Worm (Caenorhabditis elegans) whole organism, late embryonic: Measurements from ENCODE around the gene F35E8.7.

Experiments
- C08G9.2 ChIP-seq: sonication (generic microtip); optimal IDR thresholded peaks from 2 replicates; lab custom pipeline; 2016; ENCODE audit warnings: mild to moderate bottlenecking, missing genetic modification characterization, moderate library complexity, missing compliant biosample characterization
- C38D4.7 ChIP-seq: fragments of 200-800 bp; sonication (Bioruptor generic); optimal IDR thresholded peaks from 2 replicates; lab custom pipeline; 2018; ENCODE audit warnings: mild to moderate bottlenecking, missing genetic modification characterization, moderate library complexity, missing compliant biosample characterization
- K02D7.2 ChIP-seq: sonication (generic microtip); optimal IDR thresholded peaks from 2 replicates; lab custom pipeline; 2017; ENCODE audit warnings: mild to moderate bottlenecking, missing genetic modification characterization, missing compliant biosample characterization
- K09A11.1 ChIP-seq: sonication (generic microtip); optimal IDR thresholded peaks from 2 replicates; lab custom pipeline; 2017; ENCODE audit warnings: antibody characterized with exemption, mild to moderate bottlenecking, missing genetic modification characterization, missing compliant biosample characterization; ENCODE audit not compliant: insufficient read depth
- T23F11.4 ChIP-seq: fragments of 200-800 bp; sonication (Bioruptor generic); optimal IDR thresholded peaks from 2 replicates; lab custom pipeline; 2018; ENCODE audit warnings: mild to moderate bottlenecking, missing genetic modification characterization, missing compliant biosample characterization
- Y22D7AL.16 ChIP-seq: sonication (generic microtip); optimal IDR thresholded peaks from 2 replicates; lab custom pipeline; 2016; ENCODE audit warnings: missing genetic modification characterization, missing compliant biosample characterization
- ahr-1 ChIP-seq: sonication (generic microtip); optimal IDR thresholded peaks from 2 replicates; lab custom pipeline; 2016; ENCODE audit warnings: missing genetic modification characterization, missing compliant biosample characterization
- ceh-18 ChIP-seq: sonication (generic microtip); optimal IDR thresholded peaks from 2 replicates; lab custom pipeline; 2016; ENCODE audit warnings: missing genetic modification characterization, missing compliant biosample characterization
- ceh-19 ChIP-seq: fragments of 200-800 bp; sonication (Bioruptor generic); optimal IDR thresholded peaks from 2 replicates; lab custom pipeline; 2018; ENCODE audit warnings: mild to moderate bottlenecking, missing genetic modification characterization, missing compliant biosample characterization
- ceh-2 ChIP-seq: sonication (generic microtip); optimal IDR thresholded peaks from 2 replicates; lab custom pipeline; 2016; ENCODE audit warnings: missing genotype, missing genetic modification characterization, missing compliant biosample characterization
- ceh-22 ChIP-seq: sonication (generic microtip); optimal IDR thresholded peaks from 2 replicates; lab custom pipeline; 2017; ENCODE audit warnings: missing biosample characterization, missing genetic modification characterization
- ceh-24 ChIP-seq: sonication (generic microtip); optimal IDR thresholded peaks from 2 replicates; lab custom pipeline; 2016; ENCODE audit warnings: mild to moderate bottlenecking, missing genetic modification characterization, missing compliant biosample characterization
- ceh-34 ChIP-seq: sonication (generic microtip); optimal IDR thresholded peaks from 2 replicates; lab custom pipeline; 2016; ENCODE audit warnings: mild to moderate bottlenecking, missing genetic modification characterization, missing compliant biosample characterization
- ceh-48 ChIP-seq: sonication (generic microtip); optimal IDR thresholded peaks from 2 replicates; lab custom pipeline; 2016; ENCODE audit warnings: missing genetic modification characterization, inconsistent platforms, missing compliant biosample characterization
- ceh-9 ChIP-seq: sonication (generic microtip); optimal IDR thresholded peaks from 2 replicates; lab custom pipeline; 2016; ENCODE audit warnings: mild to moderate bottlenecking, missing genetic modification characterization, inconsistent platforms, missing compliant biosample characterization
- dmd-4 ChIP-seq: sonication (generic microtip); optimal IDR thresholded peaks from 2 replicates; lab custom pipeline; 2016; ENCODE audit warnings: borderline replicate concordance, missing genetic modification characterization, missing compliant biosample characterization
- dve-1 ChIP-seq: sonication (generic microtip); optimal IDR thresholded peaks from 2 replicates; lab custom pipeline; 2017; ENCODE audit warnings: antibody characterized with exemption, mild to moderate bottlenecking, missing genetic modification characterization, missing compliant biosample characterization
- elt-2 ChIP-seq: sonication (generic microtip); optimal IDR thresholded peaks from 2 replicates; lab custom pipeline; 2016; ENCODE audit warnings: missing genetic modification reagents, missing genetic modification characterization, missing compliant biosample characterization
- eyg-1 ChIP-seq: sonication (generic microtip); optimal IDR thresholded peaks from 2 replicates; lab custom pipeline; 2016; ENCODE audit warnings: missing genotype, missing genetic modification characterization, missing compliant biosample characterization
- fkh-10 ChIP-seq: fragments of 150-350 bp; optimal IDR thresholded peaks from 2 replicates; lab custom pipeline; 2014; ENCODE audit warnings: missing biosample characterization, missing genetic modification reagents, missing genetic modification characterization
- fkh-6 ChIP-seq: sonication (generic microtip); optimal IDR thresholded peaks from 2 replicates; lab custom pipeline; 2016; ENCODE audit warnings: missing genetic modification characterization, missing compliant biosample characterization
- gmeb-2 ChIP-seq: sonication (generic microtip); optimal IDR thresholded peaks from 2 replicates; lab custom pipeline; 2016; ENCODE audit warnings: missing genetic modification characterization, inconsistent platforms, missing compliant biosample characterization
- hlh-15 ChIP-seq: sonication (generic microtip); optimal IDR thresholded peaks from 2 replicates; lab custom pipeline; 2016; ENCODE audit warnings: missing genetic modification characterization, missing compliant biosample characterization
- hlh-30 ChIP-seq: sonication (generic microtip); optimal IDR thresholded peaks from 2 replicates; lab custom pipeline; 2017; ENCODE audit warnings: antibody characterized with exemption, missing genetic modification characterization, missing compliant biosample characterization; ENCODE audit not compliant: insufficient read depth
- hlh-6 ChIP-seq: sonication (generic microtip); optimal IDR thresholded peaks from 2 replicates; lab custom pipeline; 2016; ENCODE audit warnings: missing genotype, missing genetic modification characterization, missing compliant biosample characterization
- lim-6 ChIP-seq: sonication (generic microtip); optimal IDR thresholded peaks from 2 replicates; lab custom pipeline; 2016; ENCODE audit warnings: missing genetic modification characterization, missing compliant biosample characterization
- lin-11 ChIP-seq: fragments of 200-800 bp; sonication (Bioruptor generic); optimal IDR thresholded peaks from 2 replicates; lab custom pipeline; 2018; ENCODE audit warnings: mild to moderate bottlenecking, missing genetic modification characterization, missing compliant biosample characterization
- madf-2 ChIP-seq: sonication (generic microtip); optimal IDR thresholded peaks from 2 replicates; lab custom pipeline; 2017; ENCODE audit warnings: missing genetic modification characterization, missing compliant biosample characterization
- mec-3 ChIP-seq: sonication (generic microtip); optimal IDR thresholded peaks from 2 replicates; lab custom pipeline; 2016; ENCODE audit warnings: borderline replicate concordance, missing genetic modification characterization, missing compliant biosample characterization
- nfya-1 ChIP-seq: sonication (generic microtip); optimal IDR thresholded peaks from 2 replicates; lab custom pipeline; 2017; ENCODE audit warnings: missing genetic modification characterization, mild to moderate bottlenecking, missing compliant biosample characterization, antibody characterized with exemption, moderate library complexity
- nhr-11 ChIP-seq: fragments of 150-350 bp; optimal IDR thresholded peaks from 2 replicates; lab custom pipeline; 2014; ENCODE audit warnings: missing biosample characterization, missing genetic modification characterization
- npax-4 ChIP-seq: sonication (generic microtip); optimal IDR thresholded peaks from 2 replicates; lab custom pipeline; 2016; ENCODE audit warnings: missing genetic modification characterization, missing compliant biosample characterization
- odd-2 ChIP-seq: sonication (generic microtip); optimal IDR thresholded peaks from 2 replicates; lab custom pipeline; 2017; ENCODE audit warnings: antibody characterized with exemption, mild to moderate bottlenecking, missing genetic modification characterization, missing compliant biosample characterization
- pag-3 ChIP-seq: sonication (generic microtip); optimal IDR thresholded peaks from 2 replicates; lab custom pipeline; 2016; ENCODE audit warnings: missing compliant biosample characterization, missing genetic modification characterization, borderline replicate concordance
- pax-1 ChIP-seq: fragments of 150-350 bp; optimal IDR thresholded peaks from 2 replicates; lab custom pipeline; 2014; ENCODE audit warnings: missing biosample characterization, missing genetic modification characterization
- pha-2 ChIP-seq: sonication (generic microtip); optimal IDR thresholded peaks from 2 replicates; lab custom pipeline; 2017; ENCODE audit warnings: mild to moderate bottlenecking, missing genetic modification characterization, missing compliant biosample characterization
- pha-4 ChIP-seq: fragments of 150-350 bp; optimal IDR thresholded peaks from 2 replicates; lab custom pipeline; 2018; ENCODE audit warnings: missing biosample characterization, missing genetic modification reagents, missing genetic modification characterization
- pqm-1 ChIP-seq: sonication (generic microtip); optimal IDR thresholded peaks from 2 replicates; lab custom pipeline; 2016; ENCODE audit warnings: missing genetic modification characterization, missing compliant biosample characterization
- pros-1 ChIP-seq: fragments of 150-350 bp; optimal IDR thresholded peaks from 2 replicates; lab custom pipeline; 2014; ENCODE audit warnings: missing biosample characterization, missing genetic modification reagents, missing genetic modification characterization
- ref-2 ChIP-seq: sonication (generic microtip); optimal IDR thresholded peaks from 2 replicates; lab custom pipeline; 2016; ENCODE audit warnings: missing genetic modification characterization, missing compliant biosample characterization
- rnt-1 ChIP-seq: sonication (generic microtip); optimal IDR thresholded peaks from 2 replicates; lab custom pipeline; 2016; ENCODE audit warnings: missing genetic modification characterization, missing compliant biosample characterization
- sdc-2 ChIP-seq: sonication (generic microtip); optimal IDR thresholded peaks from 2 replicates; lab custom pipeline; 2016; ENCODE audit warnings: missing genotype, missing genetic modification characterization, missing compliant biosample characterization
- sox-2 ChIP-seq: fragments of 200-800 bp; sonication (Bioruptor generic); IDR thresholded peaks from 2 replicates; pipeline ENCODE4 v1.3.6; 2022; ENCODE audit warnings: missing genetic modification reagents, missing genetic modification characterization, missing compliant biosample characterization
- sox-4 ChIP-seq: sonication (generic microtip); optimal IDR thresholded peaks from 2 replicates; lab custom pipeline; 2017; ENCODE audit warnings: mild to moderate bottlenecking, missing genetic modification characterization, inconsistent platforms, missing compliant biosample characterization
- syd-9 ChIP-seq: sonication (generic microtip); optimal IDR thresholded peaks from 2 replicates; lab custom pipeline; 2016; ENCODE audit warnings: mild to moderate bottlenecking, missing genetic modification characterization, moderate library complexity, missing compliant biosample characterization
- tbx-2 ChIP-seq: sonication (generic microtip); optimal IDR thresholded peaks from 2 replicates; lab custom pipeline; 2016; ENCODE audit warnings: missing genetic modification characterization, missing compliant biosample characterization
- tbx-7 ChIP-seq: sonication (generic microtip); optimal IDR thresholded peaks from 2 replicates; lab custom pipeline; 2016; ENCODE audit warnings: missing genotype, missing genetic modification characterization, missing compliant biosample characterization
- ttx-3 ChIP-seq: sonication (generic microtip); optimal IDR thresholded peaks from 2 replicates; lab custom pipeline; 2016; ENCODE audit warnings: missing genetic modification reagents, missing genetic modification characterization, missing compliant biosample characterization
- unc-3 ChIP-seq, 2 experiments: fragments of 200-800 bp in 1 of 2; sonication (Bioruptor generic) in 1 of 2; sonication (generic microtip) in 1 of 2; conservative IDR thresholded peaks in 1 of 2; optimal IDR thresholded peaks in 1 of 2; 2 replicates each; pipeline versions ENCODE4 v1.3.6 to Lab custom; 2016 to 2022; ENCODE audit warnings: missing compliant biosample characterization in 2 of 2, missing genetic modification characterization in 2 of 2, missing genetic modification reagents in 1 of 2
- unc-55 ChIP-seq: sonication (generic microtip); optimal IDR thresholded peaks from 2 replicates; lab custom pipeline; 2017; ENCODE audit warnings: missing biosample characterization, missing genetic modification reagents, missing genetic modification characterization
- zip-5 ChIP-seq: sonication (generic microtip); optimal IDR thresholded peaks from 2 replicates; lab custom pipeline; 2016; ENCODE audit warnings: missing genetic modification characterization, missing compliant biosample characterization
- ztf-16 ChIP-seq: sonication (generic microtip); optimal IDR thresholded peaks from 2 replicates; lab custom pipeline; 2017; ENCODE audit warnings: missing genetic modification characterization, missing compliant biosample characterization

F35E8.7 gene

ce11 chrV:15873762-15874161 is 40.1 kb upstream of the F35E8.7 start (continued):
- TF ChIP-seq ref-2 (tag; lab: Kevin White, UChicago) (peak; percentile 99), sox-4 (tag; lab: Kevin White, UChicago) (peak; percentile 99), mec-3 (peak; percentile 94), dmd-4 (tag; lab: Kevin White, UChicago) (peak; percentile 98), K02D7.2 (tag; lab: Kevin White, UChicago) (peak; percentile 99), pqm-1 (tag; lab: Kevin White, UChicago) (peak; percentile 99), ceh-24 (tag; lab: Kevin White, UChicago) (peak; percentile 99), ttx-3 (tag; lab: Kevin White, UChicago) (peak; percentile 99), fkh-10 (peak; percentile 76), sox-2 (GFP tag; lab: Robert Waterston, UW) (peak; percentile 98), odd-2 (tag; lab: Kevin White, UChicago) (peak; percentile 91), lin-11 (peak; percentile 97), sdc-2 (peak; percentile 93), ceh-34 (tag; lab: Kevin White, UChicago) (peak; percentile 99), syd-9 (peak; percentile 99), pha-4 (no peak), ceh-48 (tag; lab: Kevin White, UChicago) (peak; percentile 99), rnt-1 (tag; lab: Kevin White, UChicago) (peak; percentile 98), ahr-1 (tag; lab: Kevin White, UChicago) (peak; percentile 98), T23F11.4 (GFP tag; lab: Kevin White, UChicago) (peak; percentile 99), ceh-2 (peak; percentile 98), eyg-1 (tag; lab: Kevin White, UChicago) (peak; percentile 99), ceh-9 (tag; lab: Kevin White, UChicago) (peak; percentile 98), hlh-30 (tag; lab: Kevin White, UChicago) (peak; percentile 90), elt-2 (tag; lab: Kevin White, UChicago) (peak; percentile 99), Y22D7AL.16 (tag; lab: Kevin White, UChicago) (peak; percentile 99), ceh-19 (peak; percentile 99), K09A11.1 (tag; lab: Kevin White, UChicago) (peak; percentile 93), hlh-15 (tag; lab: Kevin White, UChicago) (peak; percentile 98), gmeb-2 (tag; lab: Kevin White, UChicago) (peak; percentile 99), ztf-16 (tag; lab: Kevin White, UChicago) (peak; percentile 99), C08G9.2 (peak; percentile 97), fkh-6 (tag; lab: Kevin White, UChicago) (peak; percentile 97), ceh-18 (peak; percentile 96), npax-4 (tag; lab: Kevin White, UChicago) (peak; percentile 98), tbx-2 (tag; lab: Kevin White, UChicago) (peak; percentile 98), pax-1 (tag; lab: Kevin White, UChicago) (no peak), unc-55 (GFP tag; lab: Kevin White, UChicago) (no peak), C38D4.7 (GFP tag; lab: Kevin White, UChicago) (peak; percentile 98), pha-2 (peak; percentile 97), zip-5 (tag; lab: Kevin White, UChicago) (peak; percentile 94), pag-3 (peak; percentile 96), lim-6 (peak; percentile 97), hlh-6 (tag; lab: Kevin White, UChicago) (peak; percentile 99), unc-3 (GFP tag; conservative IDR thresholded peaks at IDR 0.05; lab: Robert Waterston, UW) (peak; percentile 99), unc-3 (tag; optimal IDR thresholded peaks at IDR 0.05; lab: Kevin White, UChicago) (peak; percentile 99), pros-1 (tag; lab: Kevin White, UChicago) (peak; percentile 56), dve-1 (tag; lab: Kevin White, UChicago) (peak; percentile 96), ceh-22 (tag; lab: Kevin White, UChicago) (peak; percentile 55), nfya-1 (peak; percentile 90), tbx-7 (tag; lab: Kevin White, UChicago) (peak; percentile 82), madf-2 (tag; lab: Kevin White, UChicago) (peak; percentile 98), nhr-11 (tag; lab: Kevin White, UChicago) (no peak)
